Fruit fly (Drosophila melanogaster) whole organism, embryonic: Measurements from ENCODE around the gene Cyp4d14.

Source experiments
- Abd-B ChIP-seq: fragments of 200-800 bp; sonication (Bioruptor generic); optimal IDR thresholded peaks from 2 replicates; lab custom pipeline; 2018; ENCODE audit warnings: missing biosample characterization, mild to moderate bottlenecking, missing genetic modification characterization, moderate library complexity
- Ada2b ChIP-seq: fragments of 200-800 bp; sonication (Bioruptor generic); IDR thresholded peaks from 2 replicates; pipeline ENCODE4 v1.3.6; 2022; ENCODE audit warnings: missing biosample characterization, missing genetic modification characterization
- Atf6 ChIP-seq: fragments of 200-800 bp; sonication (Bioruptor generic); IDR thresholded peaks from 2 replicates; pipeline ENCODE4 v1.3.6; 2022; ENCODE audit warnings: missing biosample characterization, missing genetic modification characterization
- CG1024 ChIP-seq: fragments of 200-800 bp; sonication (Bioruptor generic); IDR thresholded peaks from 2 replicates; pipeline ENCODE4 v1.3.6; 2022; ENCODE audit warnings: missing biosample characterization, missing genetic modification characterization
- CG10267 ChIP-seq: fragments of 200-800 bp; sonication (Bioruptor generic); optimal IDR thresholded peaks from 2 replicates; lab custom pipeline; 2018; ENCODE audit warnings: missing biosample characterization, mild to moderate bottlenecking, missing genetic modification characterization, moderate library complexity
- CG10462 ChIP-seq: fragments of 200-800 bp; sonication (Bioruptor generic); optimal IDR thresholded peaks from 2 replicates; lab custom pipeline; 2016; ENCODE audit warnings: missing biosample characterization, missing genetic modification characterization
- CG11085 ChIP-seq: fragments of 200-800 bp; sonication (Bioruptor generic); IDR thresholded peaks from 2 replicates; pipeline ENCODE4 v1.3.6; 2022; ENCODE audit warnings: missing biosample characterization, missing genetic modification characterization
- CG11456 ChIP-seq: fragments of 200-800 bp; sonication (Bioruptor generic); IDR thresholded peaks from 3 replicates; pipeline ENCODE4 v1.3.6; 2022; ENCODE audit warnings: missing biosample characterization, missing genetic modification characterization
- CG13775 ChIP-seq: fragments of 200-800 bp; sonication (Bioruptor generic); optimal IDR thresholded peaks from 3 replicates; lab custom pipeline; 2017; ENCODE audit warnings: missing biosample characterization, mild to moderate bottlenecking, missing genetic modification characterization
- CG1647 ChIP-seq: fragments of 200-800 bp; sonication (Bioruptor generic); optimal IDR thresholded peaks from 3 replicates; lab custom pipeline; 2016; ENCODE audit warnings: missing biosample characterization, missing genetic modification characterization
- CG16815 ChIP-seq: fragments of 200-800 bp; sonication (Bioruptor generic); optimal IDR thresholded peaks from 3 replicates; lab custom pipeline; 2017; ENCODE audit warnings: missing biosample characterization, mild to moderate bottlenecking, missing genetic modification characterization
- CG17568 ChIP-seq: fragments of 200-800 bp; sonication (Bioruptor generic); optimal IDR thresholded peaks from 2 replicates; lab custom pipeline; 2018; ENCODE audit warnings: missing biosample characterization, mild to moderate bottlenecking, missing genetic modification characterization, moderate library complexity
- CG1792 ChIP-seq: fragments of 200-800 bp; sonication (Bioruptor generic); optimal IDR thresholded peaks from 2 replicates; lab custom pipeline; 2016; ENCODE audit warnings: missing biosample characterization, missing genetic modification characterization
- CG30020 ChIP-seq: fragments of 200-800 bp; optimal IDR thresholded peaks from 2 replicates; lab custom pipeline; 2019; ENCODE audit warnings: missing biosample characterization, mild to moderate bottlenecking, missing genetic modification characterization, moderate library complexity
- CG30431 ChIP-seq: fragments of 200-800 bp; sonication (Bioruptor generic); optimal IDR thresholded peaks from 2 replicates; lab custom pipeline; 2017; ENCODE audit warnings: missing biosample characterization, missing genetic modification characterization
- CG31388 ChIP-seq: fragments of 200-800 bp; sonication (Bioruptor generic); optimal IDR thresholded peaks from 2 replicates; lab custom pipeline; 2016; ENCODE audit warnings: missing biosample characterization, missing genetic modification characterization
- CG3281 ChIP-seq: fragments of 200-800 bp; sonication (Bioruptor generic); optimal IDR thresholded peaks from 3 replicates; lab custom pipeline; 2017; ENCODE audit warnings: missing biosample characterization, mild to moderate bottlenecking, missing genetic modification characterization
- CG3407 ChIP-seq: fragments of 200-800 bp; sonication (Bioruptor generic); optimal IDR thresholded peaks from 2 replicates; lab custom pipeline; 2018; ENCODE audit warnings: missing biosample characterization, mild to moderate bottlenecking, missing genetic modification characterization
- CG42726 ChIP-seq: fragments of 200-800 bp; sonication (Bioruptor generic); IDR thresholded peaks from 2 replicates; pipeline ENCODE4 v1.3.6; 2022; ENCODE audit warnings: missing biosample characterization, missing genetic modification characterization; ENCODE audit not compliant: partially characterized antibody
- CG4424 ChIP-seq: fragments of 200-800 bp; sonication (Bioruptor generic); optimal IDR thresholded peaks from 3 replicates; lab custom pipeline; 2016; ENCODE audit warnings: missing biosample characterization, missing genetic modification characterization
- CG6683 ChIP-seq: fragments of 200-800 bp; sonication (Bioruptor generic); optimal IDR thresholded peaks from 2 replicates; lab custom pipeline; 2017; ENCODE audit warnings: missing biosample characterization, mild to moderate bottlenecking, missing genetic modification characterization, missing genetic modification reagents
- CG6813 ChIP-seq: fragments of 200-800 bp; sonication (Bioruptor generic); optimal IDR thresholded peaks from 2 replicates; lab custom pipeline; 2017; ENCODE audit warnings: missing biosample characterization, missing genetic modification characterization, mild to moderate bottlenecking, moderate library complexity, missing genetic modification reagents
- CG7745 ChIP-seq: fragments of 200-800 bp; sonication (Bioruptor generic); optimal IDR thresholded peaks from 2 replicates; lab custom pipeline; 2018; ENCODE audit warnings: missing biosample characterization, mild to moderate bottlenecking, missing genetic modification characterization, moderate library complexity
- CG7963 ChIP-seq: fragments of 200-800 bp; sonication (Bioruptor generic); IDR thresholded peaks from 3 replicates; pipeline ENCODE4 v1.3.6; 2022; ENCODE audit warnings: missing biosample characterization, missing genetic modification characterization; ENCODE audit not compliant: partially characterized antibody
- CTCF ChIP-seq: fragments of 200-800 bp; sonication (Bioruptor generic); optimal IDR thresholded peaks from 2 replicates; lab custom pipeline; 2017; ENCODE audit warnings: missing biosample characterization, mild to moderate bottlenecking, missing genetic modification characterization, moderate library complexity
- Dip2 ChIP-seq: fragments of 200-800 bp; sonication (Bioruptor generic); IDR thresholded peaks from 2 replicates; pipeline ENCODE4 v1.3.6; 2022; ENCODE audit warnings: missing biosample characterization, missing genetic modification characterization
- E2f2 ChIP-seq: fragments of 200-800 bp; sonication (Bioruptor generic); IDR thresholded peaks from 2 replicates; pipeline ENCODE4 v1.3.6; 2022; ENCODE audit warnings: missing biosample characterization, missing genetic modification characterization
- Fer3 ChIP-seq: fragments of 200-800 bp; sonication (Bioruptor generic); optimal IDR thresholded peaks from 2 replicates; lab custom pipeline; 2018; ENCODE audit warnings: missing biosample characterization, mild to moderate bottlenecking, missing genetic modification characterization, moderate library complexity
- Hmx ChIP-seq: fragments of 200-800 bp; sonication (Bioruptor generic); optimal IDR thresholded peaks from 2 replicates; lab custom pipeline; 2016; ENCODE audit warnings: missing biosample characterization, missing genetic modification characterization
- Hr78 ChIP-seq, 2 experiments: fragments of 200-800 bp in 1 of 2; fragments of >200 bp in 1 of 2; sonication (Bioruptor generic) in 1 of 2; optimal IDR thresholded peaks; 2 replicates each; lab custom pipeline; 2017 to 2019; ENCODE audit warnings: missing biosample characterization in 2 of 2, missing genetic modification characterization in 2 of 2, mild to moderate bottlenecking in 1 of 2, moderate library complexity in 1 of 2
- Hsf ChIP-seq: fragments of 200-800 bp; sonication (Bioruptor generic); optimal IDR thresholded peaks from 3 replicates; lab custom pipeline; 2016; ENCODE audit warnings: missing biosample characterization, missing genetic modification characterization
- Lhr ChIP-seq: fragments of 200-800 bp; sonication (Bioruptor generic); optimal IDR thresholded peaks from 3 replicates; lab custom pipeline; 2017; ENCODE audit warnings: mild to moderate bottlenecking, missing biosample characterization, missing genetic modification reagents, missing genetic modification characterization
- MBD-R2 ChIP-seq: fragments of 200-800 bp; sonication (Bioruptor generic); IDR thresholded peaks from 2 replicates; pipeline ENCODE4 v1.3.6; 2022; ENCODE audit warnings: missing biosample characterization, missing genetic modification characterization
- Max ChIP-seq: fragments of 200-800 bp; sonication (Bioruptor generic); optimal IDR thresholded peaks from 2 replicates; lab custom pipeline; 2016; ENCODE audit warnings: missing biosample characterization, mild to moderate bottlenecking, missing genetic modification characterization
- Mes4 ChIP-seq: fragments of 200-800 bp; sonication (Bioruptor generic); optimal IDR thresholded peaks from 2 replicates; lab custom pipeline; 2016; ENCODE audit warnings: missing biosample characterization, missing genetic modification characterization
- Usf ChIP-seq: fragments of 200-800 bp; sonication (Bioruptor generic); optimal IDR thresholded peaks from 2 replicates; lab custom pipeline; 2017; ENCODE audit warnings: missing genotype, missing biosample characterization, missing genetic modification characterization
- ab ChIP-seq: fragments of 200-800 bp; sonication (Bioruptor generic); optimal IDR thresholded peaks from 2 replicates; lab custom pipeline; 2016; ENCODE audit warnings: missing biosample characterization, missing genetic modification characterization
- ash1 ChIP-seq: fragments of 200-800 bp; sonication (Bioruptor generic); optimal IDR thresholded peaks from 2 replicates; lab custom pipeline; 2018; ENCODE audit warnings: missing biosample characterization, mild to moderate bottlenecking, missing genetic modification characterization
- bab2 ChIP-seq: fragments of 200-800 bp; sonication (Bioruptor generic); optimal IDR thresholded peaks from 2 replicates; lab custom pipeline; 2016; ENCODE audit warnings: missing biosample characterization, missing genetic modification characterization
- cas ChIP-seq: fragments of 200-800 bp; sonication (Bioruptor generic); IDR thresholded peaks from 2 replicates; pipeline ENCODE4 v1.3.6; 2022; ENCODE audit warnings: missing biosample characterization, missing genetic modification characterization
- chif ChIP-seq, 2 experiments: fragments of 200-800 bp; sonication (Bioruptor generic); optimal IDR thresholded peaks; 3 replicates each; lab custom pipeline; 2016; ENCODE audit warnings: missing biosample characterization in 2 of 2, missing genetic modification characterization in 2 of 2
- crc ChIP-seq: fragments of 200-800 bp; sonication (Bioruptor generic); optimal IDR thresholded peaks from 2 replicates; lab custom pipeline; 2016; ENCODE audit warnings: missing biosample characterization, missing genetic modification characterization
- dimm ChIP-seq: fragments of 200-800 bp; sonication (Bioruptor generic); IDR thresholded peaks from 2 replicates; pipeline ENCODE4 v1.3.6; 2022; ENCODE audit warnings: missing biosample characterization, missing genetic modification characterization
- ind ChIP-seq: fragments of 200-800 bp; sonication (Bioruptor generic); optimal IDR thresholded peaks from 3 replicates; lab custom pipeline; 2016; ENCODE audit warnings: missing biosample characterization, missing genetic modification characterization
- insv ChIP-seq, 2 experiments: fragments of 200-800 bp; sonication (Bioruptor generic); optimal IDR thresholded peaks; 3 replicates each; lab custom pipeline; 2016 to 2018; ENCODE audit warnings: missing biosample characterization in 2 of 2, missing genetic modification characterization in 2 of 2
- kay ChIP-seq: fragments of 200-800 bp; sonication (Bioruptor generic); optimal IDR thresholded peaks from 2 replicates; lab custom pipeline; 2016; ENCODE audit warnings: missing biosample characterization, missing genetic modification characterization
- oc ChIP-seq: fragments of 200-800 bp; sonication (Bioruptor generic); optimal IDR thresholded peaks from 2 replicates; lab custom pipeline; 2018; ENCODE audit warnings: missing biosample characterization, mild to moderate bottlenecking, missing genetic modification characterization, moderate library complexity
- phol ChIP-seq: fragments of 200-800 bp; sonication (Bioruptor generic); optimal IDR thresholded peaks from 3 replicates; lab custom pipeline; 2018; ENCODE audit warnings: missing biosample characterization, mild to moderate bottlenecking, missing genetic modification characterization, moderate library complexity
- sd ChIP-seq: fragments of 200-800 bp; sonication (Bioruptor generic); optimal IDR thresholded peaks from 3 replicates; lab custom pipeline; 2018; ENCODE audit warnings: missing biosample characterization, mild to moderate bottlenecking, missing genetic modification characterization, moderate library complexity
- sima ChIP-seq: fragments of 200-800 bp; sonication (Bioruptor generic); optimal IDR thresholded peaks from 2 replicates; lab custom pipeline; 2016; ENCODE audit warnings: missing biosample characterization, missing genetic modification characterization
- sob ChIP-seq: fragments of 200-800 bp; sonication (Bioruptor generic); IDR thresholded peaks from 2 replicates; pipeline ENCODE4 v1.3.6; 2022; ENCODE audit warnings: missing biosample characterization, missing genetic modification characterization
- twi ChIP-seq: fragments of 200-800 bp; optimal IDR thresholded peaks from 2 replicates; lab custom pipeline; 2019; ENCODE audit warnings: missing biosample characterization, mild to moderate bottlenecking, missing genetic modification characterization, moderate library complexity

Cyp4d14 gene

DNA sequence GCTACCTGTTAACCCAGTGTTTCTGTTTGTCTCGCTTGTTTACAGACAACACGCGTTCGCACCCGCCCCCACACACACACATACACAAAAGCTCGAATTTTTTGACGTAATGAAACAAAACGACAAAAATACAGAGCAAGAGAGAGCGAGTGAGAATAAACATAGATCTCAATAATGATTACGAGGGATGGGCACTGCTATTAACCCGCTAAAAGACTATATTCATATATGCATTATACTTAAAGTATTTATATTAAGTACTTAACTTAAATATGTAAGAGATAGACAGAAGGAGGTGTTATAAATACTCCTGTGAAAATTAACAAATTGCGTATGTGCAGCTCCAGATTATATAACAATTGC lies 33.3 kb downstream of the Cyp4d14 start (continued):
- peak; percentile 29 for TF ChIP-seq bab2
- no peak for TF ChIP-seq crc (GFP tag; lab: Kevin White, UChicago)
- no peak for TF ChIP-seq Hmx (GFP tag; lab: Kevin White, UChicago)
- TF ChIP-seq Atf6 (GFP tag; lab: Robert Waterston, UW), result peak; percentile 58; the same call in 1 of the 2 replicates
- peak; percentile 35 for TF ChIP-seq CG3281 (GFP tag; lab: Kevin White, UChicago)
- no peak for TF ChIP-seq Dip2 (GFP tag; lab: Robert Waterston, UW)
- TF ChIP-seq insv (GFP tag; optimal IDR thresholded peaks at IDR 0.05; lab: Kevin White, UChicago), result peak in 1 of 2 experiments; percentile 38
- TF ChIP-seq CG6813 (GFP tag; lab: Kevin White, UChicago), result peak; percentile 73
- no peak for TF ChIP-seq CTCF (GFP tag; lab: Kevin White, UChicago)
- TF ChIP-seq MBD-R2 (GFP tag; lab: Robert Waterston, UW), result peak; percentile 16; the same call in 1 of the 2 replicates
- TF ChIP-seq sob (GFP tag; lab: Robert Waterston, UW), result peak; percentile 55; the same call in 1 of the 2 replicates
- TF ChIP-seq sima (GFP tag; lab: Kevin White, UChicago), result no peak
- no peak for TF ChIP-seq CG7745 (tag; lab: Kevin White, UChicago)
- peak; percentile 27 for TF ChIP-seq phol (tag; lab: Kevin White, UChicago)
- TF ChIP-seq CG10462 (GFP tag; lab: Kevin White, UChicago), result no peak
- TF ChIP-seq Usf (GFP tag; lab: Kevin White, UChicago), result no peak
- no peak for TF ChIP-seq CG7963 (GFP tag; lab: Robert Waterston, UW)
- peak; percentile 28 for TF ChIP-seq Max (GFP tag; lab: Kevin White, UChicago)
- peak; percentile 15 for TF ChIP-seq CG1792 (GFP tag; lab: Kevin White, UChicago)
- TF ChIP-seq ash1 (GFP tag; lab: Kevin White, UChicago), result peak; percentile 53
- peak; percentile 50 for TF ChIP-seq ind (GFP tag; lab: Kevin White, UChicago)
- no peak for TF ChIP-seq CG16815
- TF ChIP-seq kay (GFP tag; lab: Kevin White, UChicago), result peak; percentile 16
- TF ChIP-seq CG4424 (GFP tag; lab: Kevin White, UChicago), result peak; percentile 30
- TF ChIP-seq CG3407 (GFP tag; lab: Kevin White, UChicago), result peak; percentile 65
- TF ChIP-seq sd (tag; lab: Kevin White, UChicago), result peak; percentile 46
- TF ChIP-seq Mes4 (GFP tag; lab: Kevin White, UChicago), result no peak
- no peak for TF ChIP-seq dimm (GFP tag; lab: Robert Waterston, UW)
- no peak for TF ChIP-seq CG30020
- peak; percentile 57 for TF ChIP-seq Fer3 (tag; lab: Kevin White, UChicago)
- no peak for TF ChIP-seq CG1024
- peak; percentile 16 for TF ChIP-seq CG1647
- TF ChIP-seq Hr78 (GFP tag; optimal IDR thresholded peaks at IDR 0.05; lab: Kevin White, UChicago), result peak in 1 of 2 experiments; percentile 15
- no peak for TF ChIP-seq CG6683
- peak; percentile 24 for TF ChIP-seq CG10267 (tag; lab: Kevin White, UChicago)
- peak; percentile 19 for TF ChIP-seq CG13775 (GFP tag; lab: Kevin White, UChicago)
- no peak for TF ChIP-seq CG42726 (GFP tag; lab: Robert Waterston, UW)
- TF ChIP-seq CG11085 (GFP tag; lab: Robert Waterston, UW), result 0 out of 2 replicates have a peak, but pooled peaks have one; percentile 15
- TF ChIP-seq CG11456 (GFP tag; lab: Robert Waterston, UW), result no peak
- no peak for TF ChIP-seq ab (GFP tag; lab: Kevin White, UChicago)
- no peak; the same call in 1 of the 2 replicates for TF ChIP-seq E2f2 (GFP tag; lab: Robert Waterston, UW)
- no peak for TF ChIP-seq Abd-B (GFP tag; lab: Kevin White, UChicago)
- TF ChIP-seq Hsf (GFP tag; lab: Kevin White, UChicago), result no peak
- peak; percentile 31; the same call in 1 of the 2 replicates for TF ChIP-seq Ada2b (GFP tag; lab: Robert Waterston, UW)
- no peak for TF ChIP-seq chif (GFP tag; optimal IDR thresholded peaks at IDR 0.05; lab: Kevin White, UChicago)
- no peak for TF ChIP-seq CG31388 (GFP tag; lab: Kevin White, UChicago)
- no peak for TF ChIP-seq CG30431 (GFP tag; lab: Kevin White, UChicago)
- TF ChIP-seq cas, result no peak
- peak; percentile 70 for TF ChIP-seq CG17568 (GFP tag; lab: Kevin White, UChicago)
- TF ChIP-seq oc (tag; lab: Kevin White, UChicago), result no peak
- TF ChIP-seq Lhr (GFP tag; lab: Kevin White, UChicago), result no peak
- TF ChIP-seq twi (tag; lab: Kevin White, UChicago), result no peak
